Worm (Caenorhabditis elegans): ENCODE results near the gene scrm-8.

DNA sequence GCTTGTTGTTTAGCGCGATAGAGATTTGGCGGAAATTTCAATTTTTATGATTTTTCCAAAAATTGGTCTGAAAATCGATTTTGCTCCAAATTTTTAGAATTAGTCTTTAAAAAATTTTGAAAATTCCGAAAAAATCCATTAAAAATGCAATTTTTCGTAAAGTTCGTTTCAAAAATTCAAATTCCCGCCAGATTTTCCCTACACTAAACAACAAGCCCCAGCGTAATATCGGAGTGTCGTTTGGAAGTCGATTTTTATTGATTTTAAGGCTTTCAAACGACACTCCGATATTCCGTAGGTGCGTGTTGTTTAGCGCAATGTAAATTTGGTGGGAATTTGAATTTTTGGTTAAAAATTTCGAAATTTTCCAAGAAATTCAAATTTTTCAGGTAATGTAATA is 12.2 kb downstream of the scrm-8 start:
- TF ChIP-seq ztf-23 (GFP tag; IDR thresholded peaks at IDR 0.05) (no peak), T22C8.4 (GFP tag; IDR thresholded peaks at IDR 0.05) (no peak), med-1 (GFP tag; optimal IDR thresholded peaks at IDR 0.05; ENCODE audit: insufficient read depth) (no peak), ztf-29 (GFP tag; IDR thresholded peaks at IDR 0.05) (no peak), flt-1 (GFP tag; IDR thresholded peaks at IDR 0.05) (no peak), klf-2 (GFP tag; conservative IDR thresholded peaks at IDR 0.05) (no peak)
